Worm (Caenorhabditis elegans) whole organism, early embryonic: ENCODE results near the gene wapl-1.

Experiments used
- ama-1 ChIP-seq: fragments of 150-350 bp; optimal IDR thresholded peaks from 2 replicates; lab custom pipeline; 2014
- flt-1 ChIP-seq: fragments of 200-800 bp; sonication (Bioruptor generic); IDR thresholded peaks from 2 replicates; pipeline ENCODE4 v1.3.6; 2022; ENCODE audit warnings: missing genetic modification characterization, missing compliant biosample characterization
- tbx-37 ChIP-seq: fragments of 200-800 bp; sonication (Bioruptor generic); conservative IDR thresholded peaks from 2 replicates; pipeline ENCODE4 v1.3.6; 2022; ENCODE audit warnings: missing genetic modification reagents, missing genetic modification characterization, missing compliant biosample characterization

DNA sequence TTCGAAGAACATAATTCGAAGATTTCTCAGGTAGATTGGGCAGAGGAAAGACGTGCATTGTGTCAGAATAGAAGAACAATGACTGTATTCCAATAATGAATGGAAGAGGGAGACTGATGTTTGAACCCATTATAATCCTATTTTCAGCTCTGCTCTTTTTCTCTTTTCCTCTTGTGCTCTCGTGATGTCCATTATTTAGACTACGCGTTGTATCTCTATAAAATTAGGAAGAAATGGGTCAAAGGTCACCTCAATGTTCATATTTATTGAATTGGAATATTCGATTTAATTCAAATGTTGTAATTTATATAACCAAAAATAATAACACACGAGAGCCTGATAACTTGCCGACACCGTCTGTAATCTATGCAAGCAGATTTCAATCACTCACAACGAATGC lies 6.3 kb downstream of the wapl-1 start, which contains the start of gene fbxb-74:
- TF ChIP-seq tbx-37 (GFP tag; lab: Robert Waterston, UW), result no peak
- TF ChIP-seq flt-1 (GFP tag; lab: Robert Waterston, UW), result no peak
- TF ChIP-seq ama-1 (lab: Kevin White, UChicago), result no peak
